Fruit fly (Drosophila melanogaster): Measurements from ENCODE around the gene CG7365.
A peak's percentile ranks its signal among the peaks of the same experiment; 100 is the strongest.

The CG7365 gene

DNA sequence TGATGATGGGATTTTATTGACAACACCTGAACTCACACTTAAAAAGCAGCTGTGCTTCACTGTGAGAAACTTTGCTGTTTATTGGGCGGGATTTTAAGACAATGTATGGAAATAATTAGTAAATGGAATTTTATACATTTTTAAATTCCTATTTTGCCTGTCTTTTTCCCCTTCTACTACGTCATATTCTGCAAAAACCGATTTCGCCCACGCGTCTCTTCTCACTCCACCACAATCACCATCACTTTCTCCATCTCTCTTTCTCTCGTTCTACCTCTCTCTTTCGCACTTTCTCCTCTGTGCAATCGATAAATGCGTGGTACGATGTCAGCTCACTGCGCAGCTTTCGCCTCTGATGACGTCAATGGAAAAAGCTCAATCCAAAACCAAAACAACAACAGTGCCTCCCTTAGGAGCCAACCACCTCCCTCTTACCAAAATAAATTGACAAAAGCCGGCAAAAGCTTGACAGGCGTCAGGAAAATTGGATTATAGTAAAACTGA, 22.6 kb downstream of the CG7365 start:
- TF ChIP-seq Abd-B (GFP tag; optimal IDR thresholded peaks at IDR 0.05) (no peak), Dif (GFP tag; optimal IDR thresholded peaks at IDR 0.05; ENCODE audit: partially characterized antibody) (no peak), Dfd (GFP tag; optimal IDR thresholded peaks at IDR 0.05) (no peak), CrebA (GFP tag; optimal IDR thresholded peaks at IDR 0.05; ENCODE audit: borderline replicate concordance) (no peak), tai (GFP tag; optimal IDR thresholded peaks at IDR 0.05) (no peak), CG9705 (GFP tag; optimal IDR thresholded peaks at IDR 0.05) (no peak), dsf (GFP tag; optimal IDR thresholded peaks at IDR 0.05; ENCODE audit: borderline replicate concordance) (no peak), Myc (optimal IDR thresholded peaks at IDR 0.05) (no peak), brk (GFP tag; optimal IDR thresholded peaks at IDR 0.05) (no peak)

DNA sequence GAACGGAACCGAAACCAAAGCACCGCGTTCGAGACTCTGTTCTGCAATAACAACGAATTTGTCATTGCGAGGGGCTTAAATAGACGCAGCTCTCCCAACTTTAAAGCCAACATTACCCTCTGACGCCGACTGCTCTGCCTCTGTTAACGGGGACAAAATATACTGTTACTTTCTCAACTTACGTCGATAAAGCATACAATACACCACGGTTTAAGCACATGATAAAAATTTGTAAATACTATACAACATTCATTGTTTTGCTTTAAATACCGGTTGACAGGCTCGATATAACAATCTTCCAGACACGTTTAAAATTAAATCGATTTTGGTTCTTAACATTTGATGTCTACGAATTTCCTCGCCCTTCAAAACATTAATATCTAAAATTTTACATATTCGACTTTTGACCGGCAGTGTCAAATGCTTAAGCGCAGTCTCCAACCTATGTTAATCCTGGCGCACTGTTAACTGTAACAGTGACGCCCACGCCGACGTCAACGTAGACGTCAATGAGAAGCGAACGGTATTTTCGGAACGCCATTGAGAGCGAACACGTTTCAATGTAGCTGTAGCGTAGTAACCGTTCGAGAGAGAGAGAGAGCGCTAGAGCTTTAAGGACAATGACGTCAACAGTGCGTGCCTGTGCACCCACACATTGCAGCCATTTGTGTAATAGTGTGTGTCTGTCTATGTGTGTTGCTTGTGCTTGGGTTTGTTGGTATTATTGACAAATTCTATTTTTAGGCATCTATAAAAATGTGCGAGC, 23.2 kb downstream of the CG7365 start, which contains the start of gene CG14186:
Gene CG14186, minus strand, starts transcription at position 51 of the 766 bp plus-strand sequence.
- peak; percentile 39 for TF ChIP-seq Myc (optimal IDR thresholded peaks at IDR 0.05)
- no peak for TF ChIP-seq N (GFP tag; optimal IDR thresholded peaks at IDR 0.05)

DNA sequence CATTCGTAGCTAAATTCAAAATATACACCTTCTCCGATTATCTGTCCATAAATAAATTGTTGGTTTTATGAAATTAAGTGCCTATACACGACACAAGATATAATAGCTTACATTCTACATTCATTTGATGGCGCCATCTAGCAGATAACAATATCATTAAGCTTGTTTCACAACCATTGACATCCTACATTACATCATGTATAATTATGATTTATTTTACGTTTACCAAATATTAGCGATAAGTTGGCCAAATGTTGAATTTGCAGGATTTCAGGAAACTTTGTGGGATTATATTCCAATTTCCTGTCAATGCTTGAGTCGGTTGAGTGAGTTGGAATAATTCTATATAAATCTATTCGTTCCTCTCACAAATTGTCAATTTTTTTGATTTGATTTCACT, 29.9 kb downstream of the CG7365 start:
- TF ChIP-seq usp (GFP tag; optimal IDR thresholded peaks at IDR 0.05), result no peak
- no peak for TF ChIP-seq woc (GFP tag; optimal IDR thresholded peaks at IDR 0.05)
- TF ChIP-seq Vsx2 (GFP tag; optimal IDR thresholded peaks at IDR 0.05; ENCODE audit: partially characterized antibody), result peak; percentile 7
- no peak for TF ChIP-seq Sp1 (GFP tag; optimal IDR thresholded peaks at IDR 0.05)

DNA sequence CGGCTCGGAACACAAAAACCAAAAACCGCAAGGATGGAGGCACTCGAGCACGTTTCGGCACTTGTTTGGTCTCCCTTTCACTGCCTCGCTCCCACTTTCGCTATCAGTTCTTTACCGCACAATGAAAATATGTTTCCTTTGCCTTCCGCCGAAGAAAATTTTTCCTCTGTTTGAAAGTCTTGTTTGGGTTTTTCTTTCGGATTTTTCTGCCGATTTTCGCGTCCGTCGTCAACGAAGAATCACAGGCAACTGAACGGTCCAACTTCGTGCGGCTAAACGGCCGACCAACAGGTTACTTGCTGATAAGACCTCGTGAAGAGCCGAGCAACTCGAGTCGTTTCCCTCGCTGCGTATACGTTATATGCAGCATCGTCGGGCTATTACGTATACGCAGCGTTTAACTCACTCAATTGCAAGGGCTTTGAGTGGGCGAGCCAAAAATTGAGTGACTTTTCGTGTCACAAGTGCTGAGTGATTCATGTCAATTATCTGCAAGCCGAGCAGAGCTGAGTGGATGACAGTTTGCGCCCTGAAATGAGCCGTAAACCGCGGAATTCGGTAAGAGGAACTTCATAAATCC, 38.3 kb downstream of the CG7365 start, which contains the start of gene sNPF-R:
Gene sNPF-R, minus strand, starts transcription at position 253 of the 580 bp plus-strand sequence.
- TF ChIP-seq woc (GFP tag; optimal IDR thresholded peaks at IDR 0.05) (no peak), tai (GFP tag; optimal IDR thresholded peaks at IDR 0.05) (no peak), ey (GFP tag; optimal IDR thresholded peaks at IDR 0.05) (no peak), Hnf4 (GFP tag; optimal IDR thresholded peaks at IDR 0.05) (no peak), Rel (GFP tag; optimal IDR thresholded peaks at IDR 0.05) (no peak), Rel (tag; optimal IDR thresholded peaks at IDR 0.05) (no peak), Myc (optimal IDR thresholded peaks at IDR 0.05) (no peak), Vsx2 (GFP tag; optimal IDR thresholded peaks at IDR 0.05; ENCODE audit: partially characterized antibody) (no peak), Dfd (GFP tag; optimal IDR thresholded peaks at IDR 0.05) (no peak), usp (GFP tag; optimal IDR thresholded peaks at IDR 0.05) (no peak), dsf (GFP tag; optimal IDR thresholded peaks at IDR 0.05; ENCODE audit: borderline replicate concordance) (no peak), Dif (GFP tag; optimal IDR thresholded peaks at IDR 0.05; ENCODE audit: partially characterized antibody) (no peak), Hr83 (GFP tag; optimal IDR thresholded peaks at IDR 0.05; ENCODE audit: poor library complexity, severe bottlenecking) (no peak), sage (GFP tag; optimal IDR thresholded peaks at IDR 0.05) (no peak), Abd-B (GFP tag; optimal IDR thresholded peaks at IDR 0.05) (no peak), CG9705 (GFP tag; optimal IDR thresholded peaks at IDR 0.05) (no peak), CG32264 (GFP tag; optimal IDR thresholded peaks at IDR 0.05) (no peak), Hr78 (GFP tag; optimal IDR thresholded peaks at IDR 0.05) (no peak), h (GFP tag; optimal IDR thresholded peaks at IDR 0.05) (no peak), jim (GFP tag; optimal IDR thresholded peaks at IDR 0.05) (no peak)

DNA sequence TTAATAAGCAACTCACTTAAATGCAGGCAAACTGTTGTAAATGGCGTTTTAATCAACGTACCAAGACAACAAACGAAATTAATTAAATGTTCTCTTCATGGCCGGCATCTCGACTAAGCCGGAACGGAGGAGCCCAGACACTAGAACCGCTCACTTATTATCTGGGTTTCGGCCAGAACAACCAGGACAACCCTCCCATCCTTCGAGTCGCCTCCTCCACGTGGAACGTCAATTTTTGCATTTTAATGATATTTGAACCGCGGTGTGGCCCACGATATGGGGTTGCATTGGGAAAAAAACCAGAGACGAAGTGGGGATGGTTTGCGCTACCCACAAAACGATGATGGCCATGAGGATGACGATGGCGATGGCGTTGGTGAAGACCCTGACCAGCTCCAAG, 42.1 kb downstream of the CG7365 start:
- TF ChIP-seq psq (GFP tag; optimal IDR thresholded peaks at IDR 0.05) (no peak), sv (GFP tag; optimal IDR thresholded peaks at IDR 0.05) (no peak), brk (GFP tag; optimal IDR thresholded peaks at IDR 0.05) (no peak), br (GFP tag; optimal IDR thresholded peaks at IDR 0.05) (no peak), GATAd (GFP tag; optimal IDR thresholded peaks at IDR 0.05) (no peak), h (GFP tag; optimal IDR thresholded peaks at IDR 0.05) (no peak), Vsx2 (GFP tag; optimal IDR thresholded peaks at IDR 0.05; ENCODE audit: partially characterized antibody) (no peak), Jra (GFP tag; optimal IDR thresholded peaks at IDR 0.05) (no peak), jim (GFP tag; optimal IDR thresholded peaks at IDR 0.05) (no peak), Rel (GFP tag; optimal IDR thresholded peaks at IDR 0.05) (no peak), Rel (tag; optimal IDR thresholded peaks at IDR 0.05) (no peak), Hr78 (GFP tag; optimal IDR thresholded peaks at IDR 0.05) (no peak), usp (GFP tag; optimal IDR thresholded peaks at IDR 0.05) (no peak), CrebA (GFP tag; optimal IDR thresholded peaks at IDR 0.05; ENCODE audit: borderline replicate concordance) (no peak), Sp1 (GFP tag; optimal IDR thresholded peaks at IDR 0.05) (no peak), fru (GFP tag; optimal IDR thresholded peaks at IDR 0.05) (no peak), Hnf4 (GFP tag; optimal IDR thresholded peaks at IDR 0.05) (no peak), Hr83 (GFP tag; optimal IDR thresholded peaks at IDR 0.05; ENCODE audit: poor library complexity, severe bottlenecking) (no peak), Abd-B (GFP tag; optimal IDR thresholded peaks at IDR 0.05) (no peak), dsf (GFP tag; optimal IDR thresholded peaks at IDR 0.05; ENCODE audit: borderline replicate concordance) (no peak), ey (GFP tag; optimal IDR thresholded peaks at IDR 0.05) (no peak)

Data from whole organism, wandering third instar larva.